Worm (Caenorhabditis elegans): ENCODE measurements around the gene copb-1.

The copb-1 gene

ce11 chrII:3110099-3110498 is 31.5 kb downstream of the copb-1 start (continued):
- TF ChIP-seq ztf-25 (GFP tag; IDR thresholded peaks at IDR 0.05) (no peak), lin-40 (tag; optimal IDR thresholded peaks at IDR 0.05) (no peak), F57A8.1 (GFP tag; optimal IDR thresholded peaks at IDR 0.05) (no peak), F57C9.4 (tag; optimal IDR thresholded peaks at IDR 0.05) (no peak), efl-1 (GFP tag; optimal IDR thresholded peaks at IDR 0.05) (no peak), D2030.7 (GFP tag; IDR thresholded peaks at IDR 0.05) (0 out of 2 replicates have a peak, but pooled peaks have one; percentile 23), fkh-3 (tag; optimal IDR thresholded peaks at IDR 0.05) (no peak), nhr-80 (tag; optimal IDR thresholded peaks at IDR 0.05) (no peak), pbrm-1 (GFP tag; IDR thresholded peaks at IDR 0.05) (no peak), snpc-1.3 (tag; optimal IDR thresholded peaks at IDR 0.05; ENCODE audit: insufficient read depth) (no peak), F23B12.7 (tag; optimal IDR thresholded peaks at IDR 0.05; ENCODE audit: insufficient read depth) (no peak), madf-6 (GFP tag; IDR thresholded peaks at IDR 0.05) (no peak), snpc-1.1 (tag; optimal IDR thresholded peaks at IDR 0.05; ENCODE audit: insufficient read depth) (peak; percentile 60), ceh-100 (GFP tag; IDR thresholded peaks at IDR 0.05) (no peak)

ce11 chrII:3111147-3111546 is 32.6 kb downstream of the copb-1 start, which contains the start of gene Y25C1A.13:
TSS of gene Y25C1A.13 (minus strand) at chrII:3111247.
- TF ChIP-seq hmg-1.2 (GFP tag; IDR thresholded peaks at IDR 0.05) = peak; percentile 63
- TF ChIP-seq F33H1.4 (GFP tag; IDR thresholded peaks at IDR 0.05) = no peak
- TF ChIP-seq K12H6.12 (tag; optimal IDR thresholded peaks at IDR 0.05) = no peak

ce11 chrII:3112313-3112712 is 33.7 kb downstream of the copb-1 start, which contains the start of gene Y25C1A.2:
TSS of gene Y25C1A.2 (plus strand) at chrII:3112613.
- TF ChIP-seq attf-3 (GFP tag; conservative IDR thresholded peaks at IDR 0.05) (no peak), bed-2 (GFP tag; IDR thresholded peaks at IDR 0.05) (no peak), aptf-3 (GFP tag; IDR thresholded peaks at IDR 0.05) (no peak), xnd-1 (tag; optimal IDR thresholded peaks at IDR 0.05) (no peak), madf-6 (GFP tag; IDR thresholded peaks at IDR 0.05) (no peak), somi-1 (GFP tag; optimal IDR thresholded peaks at IDR 0.05) (no peak), B0261.1 (tag; optimal IDR thresholded peaks at IDR 0.05) (no peak), lin-26 (GFP tag; IDR thresholded peaks at IDR 0.05) (no peak), F37B4.10 (GFP tag; IDR thresholded peaks at IDR 0.05) (no peak), aptf-2 (GFP tag; conservative IDR thresholded peaks at IDR 0.05) (no peak), ets-4 (GFP tag; optimal IDR thresholded peaks at IDR 0.05) (no peak), hlh-12 (tag; optimal IDR thresholded peaks at IDR 0.05) (no peak), cebp-1 (GFP tag; IDR thresholded peaks at IDR 0.05) (no peak), cebp-1 (tag; optimal IDR thresholded peaks at IDR 0.05) (no peak), lsl-1 (GFP tag; optimal IDR thresholded peaks at IDR 0.05) (no peak), dpff-1 (tag; optimal IDR thresholded peaks at IDR 0.05) (no peak), pbrm-1 (GFP tag; IDR thresholded peaks at IDR 0.05) (no peak), nfyb-1 (GFP tag; IDR thresholded peaks at IDR 0.05) (no peak), D2030.7 (GFP tag; IDR thresholded peaks at IDR 0.05) (no peak), C06A6.2 (GFP tag; conservative IDR thresholded peaks at IDR 0.05) (no peak)

ce11 chrII:3113289-3113688 is 34.7 kb downstream of the copb-1 start:
- peak; percentile 60 for TF ChIP-seq hmg-1.2 (GFP tag; IDR thresholded peaks at IDR 0.05)
- peak; percentile 18 for TF ChIP-seq nhr-179 (tag; optimal IDR thresholded peaks at IDR 0.05)
- TF ChIP-seq egrh-3 (GFP tag; IDR thresholded peaks at IDR 0.05) = peak; percentile 69; the same call in 1 of the 2 replicates
- TF ChIP-seq pha-4 (tag; optimal IDR thresholded peaks at IDR 0.05) = no peak
- no peak for TF ChIP-seq athp-1 (tag; optimal IDR thresholded peaks at IDR 0.05)
- TF ChIP-seq bed-1 (GFP tag; IDR thresholded peaks at IDR 0.05) = no peak
- TF ChIP-seq zfh-2 (GFP tag; conservative IDR thresholded peaks at IDR 0.05) = peak; percentile 91
- TF ChIP-seq snpc-3.4 (tag; optimal IDR thresholded peaks at IDR 0.05) = peak; percentile 32
- TF ChIP-seq snpc-4 (GFP tag; optimal IDR thresholded peaks at IDR 0.05) = peak; percentile 81
- TF ChIP-seq snpc-4 (tag; optimal IDR thresholded peaks at IDR 0.05) = peak; percentile 35 to 94 (median 86)
- 0 out of 2 replicates have a peak, but pooled peaks have one; percentile 35 for TF ChIP-seq ztf-28 (GFP tag; IDR thresholded peaks at IDR 0.05)
- TF ChIP-seq snpc-1.1 (tag; optimal IDR thresholded peaks at IDR 0.05; ENCODE audit: insufficient read depth) = peak; percentile 84
- TF ChIP-seq dox-1 (GFP tag; IDR thresholded peaks at IDR 0.05) = 0 out of 2 replicates have a peak, but pooled peaks have one; percentile 23
- TF ChIP-seq mcd-1 (GFP tag; IDR thresholded peaks at IDR 0.05) = peak; percentile 40; the same call in 1 of the 2 replicates

Data from whole organism, young adult.